Fruit fly (Drosophila melanogaster) whole organism, prepupa: ENCODE results near the gene piwi.

Source experiments
- Blimp-1 ChIP-seq: fragments of 200-800 bp; sonication (Bioruptor generic); optimal IDR thresholded peaks from 3 replicates; lab custom pipeline; 2017; ENCODE audit warnings: missing biosample characterization, missing genetic modification characterization, mild to moderate bottlenecking, moderate library complexity, missing genetic modification reagents
- CG10669 ChIP-seq: fragments of 200-800 bp; sonication (Bioruptor generic); optimal IDR thresholded peaks from 3 replicates; lab custom pipeline; 2018; ENCODE audit warnings: missing biosample characterization, mild to moderate bottlenecking, missing genetic modification characterization, moderate library complexity
- CG11762 ChIP-seq: fragments of 200-800 bp; sonication (Bioruptor generic); optimal IDR thresholded peaks from 3 replicates; lab custom pipeline; 2016; ENCODE audit warnings: missing biosample characterization, missing genetic modification characterization; ENCODE audit not compliant: insufficient read depth
- CG11902 ChIP-seq: fragments of 200-800 bp; sonication (Bioruptor generic); optimal IDR thresholded peaks from 3 replicates; lab custom pipeline; 2016; ENCODE audit warnings: missing biosample characterization, missing genetic modification characterization
- CG16779 ChIP-seq: fragments of 200-800 bp; sonication (Bioruptor generic); optimal IDR thresholded peaks from 3 replicates; lab custom pipeline; 2017; ENCODE audit warnings: missing biosample characterization, mild to moderate bottlenecking, missing genetic modification characterization
- CG3032 ChIP-seq: fragments of 200-800 bp; optimal IDR thresholded peaks from 2 replicates; lab custom pipeline; 2019; ENCODE audit warnings: missing biosample characterization, mild to moderate bottlenecking, missing genetic modification characterization, moderate library complexity
- CG31627 ChIP-seq: fragments of 200-800 bp; sonication (Bioruptor generic); optimal IDR thresholded peaks from 3 replicates; lab custom pipeline; 2016; ENCODE audit warnings: missing biosample characterization, missing genetic modification characterization
- CG34406 ChIP-seq: fragments of 200-800 bp; sonication (Bioruptor generic); optimal IDR thresholded peaks from 3 replicates; lab custom pipeline; 2016; ENCODE audit warnings: missing biosample characterization, missing genetic modification characterization
- CG3919 ChIP-seq: fragments of 200-800 bp; sonication (Bioruptor generic); optimal IDR thresholded peaks from 3 replicates; lab custom pipeline; 2016; ENCODE audit warnings: missing biosample characterization, missing genetic modification characterization
- CG4318 ChIP-seq: fragments of 200-800 bp; sonication (Bioruptor generic); optimal IDR thresholded peaks from 3 replicates; lab custom pipeline; 2017; ENCODE audit warnings: missing biosample characterization, mild to moderate bottlenecking, missing genetic modification characterization
- CG6163 ChIP-seq: fragments of 200-800 bp; sonication (Bioruptor generic); IDR thresholded peaks from 3 replicates; pipeline ENCODE4 v1.3.6; 2022; ENCODE audit warnings: missing biosample characterization, missing genetic modification characterization
- CG6276 ChIP-seq: fragments of 200-800 bp; sonication (Bioruptor generic); optimal IDR thresholded peaks from 2 replicates; lab custom pipeline; 2017; ENCODE audit warnings: missing biosample characterization, mild to moderate bottlenecking, missing genetic modification characterization
- CG6792 ChIP-seq: fragments of 200-800 bp; sonication (Bioruptor generic); optimal IDR thresholded peaks from 3 replicates; lab custom pipeline; 2016; ENCODE audit warnings: missing biosample characterization, missing genetic modification characterization
- CG6808 ChIP-seq: fragments of 200-800 bp; sonication (Bioruptor generic); optimal IDR thresholded peaks from 3 replicates; lab custom pipeline; 2017; ENCODE audit warnings: missing biosample characterization, missing genetic modification characterization, mild to moderate bottlenecking, moderate library complexity, missing genetic modification reagents
- CG6854 ChIP-seq: fragments of 200-800 bp; sonication (Bioruptor generic); optimal IDR thresholded peaks from 2 replicates; lab custom pipeline; 2017; ENCODE audit warnings: missing biosample characterization, mild to moderate bottlenecking, missing genetic modification characterization
- CG7368 ChIP-seq: fragments of 200-800 bp; sonication (Bioruptor generic); optimal IDR thresholded peaks from 3 replicates; lab custom pipeline; 2016; ENCODE audit warnings: missing biosample characterization, missing genetic modification characterization
- CG8119 ChIP-seq: fragments of 200-800 bp; sonication (Bioruptor generic); IDR thresholded peaks from 3 replicates; pipeline ENCODE4 v1.3.6; 2022; ENCODE audit warnings: missing biosample characterization, missing genetic modification characterization
- CG8319 ChIP-seq: fragments of 200-800 bp; sonication (Bioruptor generic); optimal IDR thresholded peaks from 3 replicates; lab custom pipeline; 2016; ENCODE audit warnings: missing biosample characterization, missing genetic modification characterization
- CG8632 ChIP-seq: fragments of 200-800 bp; sonication (Bioruptor generic); optimal IDR thresholded peaks from 3 replicates; lab custom pipeline; 2016; ENCODE audit warnings: missing biosample characterization, missing genetic modification characterization
- CG9139 ChIP-seq: fragments of 200-800 bp; sonication (Bioruptor generic); optimal IDR thresholded peaks from 3 replicates; lab custom pipeline; 2017; ENCODE audit warnings: missing biosample characterization, mild to moderate bottlenecking, missing genetic modification characterization
- Eip75B ChIP-seq: fragments of 200-800 bp; sonication (Bioruptor generic); optimal IDR thresholded peaks from 3 replicates; lab custom pipeline; 2016; ENCODE audit warnings: missing biosample characterization, missing genetic modification characterization
- Eip78C ChIP-seq: fragments of 200-800 bp; sonication (Bioruptor generic); peaks from one replicate; lab custom pipeline; 2016; ENCODE audit warnings: missing biosample characterization, missing genetic modification characterization
- Eip93F ChIP-seq: fragments of 200-800 bp; sonication (Bioruptor generic); optimal IDR thresholded peaks from 2 replicates; lab custom pipeline; 2016; ENCODE audit warnings: missing biosample characterization, mild to moderate bottlenecking, missing genetic modification characterization
- Ets96B ChIP-seq: fragments of 200-800 bp; optimal IDR thresholded peaks from 2 replicates; lab custom pipeline; 2019; ENCODE audit warnings: missing biosample characterization, mild to moderate bottlenecking, missing genetic modification characterization, moderate library complexity
- Gug ChIP-seq: fragments of 200-800 bp; sonication (Bioruptor generic); IDR thresholded peaks from 2 replicates; pipeline ENCODE4 v1.3.6; 2022; ENCODE audit warnings: missing biosample characterization, missing genetic modification characterization
- Hr38 ChIP-seq: sonication (Bioruptor generic); optimal IDR thresholded peaks from 2 replicates; lab custom pipeline; 2016; ENCODE audit warnings: missing biosample characterization, missing genetic modification characterization
- Hr4 ChIP-seq: fragments of 200-800 bp; sonication (Bioruptor generic); optimal IDR thresholded peaks from 3 replicates; lab custom pipeline; 2016; ENCODE audit warnings: missing biosample characterization, missing genetic modification characterization
- Lpt ChIP-seq: fragments of 200-800 bp; sonication (Bioruptor generic); optimal IDR thresholded peaks from 3 replicates; lab custom pipeline; 2016; ENCODE audit warnings: missing biosample characterization, missing genetic modification characterization
- Met ChIP-seq: fragments of 200-800 bp; sonication (Bioruptor generic); optimal IDR thresholded peaks from 3 replicates; lab custom pipeline; 2016; ENCODE audit warnings: missing biosample characterization, missing genetic modification characterization
- OdsH ChIP-seq: fragments of 200-800 bp; sonication (Bioruptor generic); optimal IDR thresholded peaks from 3 replicates; lab custom pipeline; 2016; ENCODE audit warnings: missing biosample characterization, missing genetic modification characterization
- Smox ChIP-seq: fragments of 200-800 bp; sonication (Bioruptor generic); optimal IDR thresholded peaks from 3 replicates; lab custom pipeline; 2016; ENCODE audit warnings: missing biosample characterization, missing genetic modification characterization
- achi ChIP-seq: fragments of 200-800 bp; sonication (Bioruptor generic); optimal IDR thresholded peaks from 3 replicates; lab custom pipeline; 2016; ENCODE audit warnings: missing biosample characterization, missing genetic modification characterization
- acj6 ChIP-seq: fragments of 200-800 bp; sonication (Bioruptor generic); optimal IDR thresholded peaks from 3 replicates; lab custom pipeline; 2016; ENCODE audit warnings: missing biosample characterization, missing genetic modification characterization
- cyc ChIP-seq: fragments of 200-800 bp; sonication (Bioruptor generic); optimal IDR thresholded peaks from 3 replicates; lab custom pipeline; 2016; ENCODE audit warnings: missing biosample characterization, missing genetic modification characterization
- dac ChIP-seq: fragments of 200-800 bp; sonication (Bioruptor generic); optimal IDR thresholded peaks from 2 replicates; lab custom pipeline; 2017; ENCODE audit warnings: missing biosample characterization, mild to moderate bottlenecking, missing genetic modification characterization
- eg ChIP-seq: fragments of 200-800 bp; sonication (Bioruptor generic); IDR thresholded peaks from 3 replicates; pipeline ENCODE4 v1.3.6; 2022; ENCODE audit warnings: missing biosample characterization, missing genetic modification characterization
- esn ChIP-seq: fragments of 200-800 bp; sonication (Bioruptor generic); optimal IDR thresholded peaks from 2 replicates; lab custom pipeline; 2016; ENCODE audit warnings: missing biosample characterization, mild to moderate bottlenecking, missing genetic modification characterization, moderate library complexity
- fd59A ChIP-seq: fragments of 200-800 bp; sonication (Bioruptor generic); optimal IDR thresholded peaks from 2 replicates; lab custom pipeline; 2017; ENCODE audit warnings: missing biosample characterization, mild to moderate bottlenecking, missing genetic modification characterization, missing genetic modification reagents
- fkh ChIP-seq: fragments of 200-800 bp; sonication (Bioruptor generic); optimal IDR thresholded peaks from 3 replicates; lab custom pipeline; 2017; ENCODE audit warnings: missing biosample characterization, mild to moderate bottlenecking, missing genetic modification characterization, moderate library complexity
- lz ChIP-seq: fragments of 200-800 bp; sonication (Bioruptor generic); optimal IDR thresholded peaks from 3 replicates; lab custom pipeline; 2016; ENCODE audit warnings: missing biosample characterization, missing genetic modification characterization
- pdm3 ChIP-seq: fragments of 200-800 bp; sonication (Bioruptor generic); optimal IDR thresholded peaks from 3 replicates; lab custom pipeline; 2016; ENCODE audit warnings: missing biosample characterization, missing genetic modification characterization
- salr ChIP-seq, 2 experiments: fragments of 200-800 bp; sonication (Bioruptor generic); optimal IDR thresholded peaks; 3 replicates each; lab custom pipeline; 2016 to 2018; ENCODE audit warnings: missing biosample characterization in 2 of 2, missing genetic modification characterization in 2 of 2, mild to moderate bottlenecking in 1 of 2
- svp ChIP-seq: fragments of 200-800 bp; sonication (Bioruptor generic); peaks from one replicate; lab custom pipeline; 2016; ENCODE audit warnings: missing biosample characterization, missing genetic modification characterization
- vri ChIP-seq: fragments of 200-800 bp; sonication (Bioruptor generic); optimal IDR thresholded peaks from 3 replicates; lab custom pipeline; 2016; ENCODE audit warnings: missing biosample characterization, mild to moderate bottlenecking, missing genetic modification characterization

piwi gene

dm6 chr2L:11014671-11015070 is 27.5 kb upstream of the piwi start (continued):
- peak; percentile 40 for TF ChIP-seq CG6792 (GFP tag; lab: Kevin White, UChicago)
- peak; percentile 39 for TF ChIP-seq CG3032
- peak; percentile 62 for TF ChIP-seq esn (GFP tag; lab: Kevin White, UChicago)
- peak; percentile 20; the same call in 1 of the 3 replicates for TF ChIP-seq CG6163 (GFP tag; lab: Robert Waterston, UW)
- peak; percentile 66 for TF ChIP-seq achi (GFP tag; lab: Kevin White, UChicago)
- TF ChIP-seq fkh: no peak
- TF ChIP-seq CG7368 (GFP tag; lab: Kevin White, UChicago): no peak
- TF ChIP-seq CG8319 (GFP tag; lab: Kevin White, UChicago): no peak
- no peak for TF ChIP-seq Smox
- TF ChIP-seq CG10669 (GFP tag; lab: Kevin White, UChicago): peak; percentile 32
- peak; percentile 41 for TF ChIP-seq CG8632 (GFP tag; lab: Kevin White, UChicago)
- peak; percentile 37 for TF ChIP-seq Lpt (GFP tag; lab: Kevin White, UChicago)
- TF ChIP-seq vri (GFP tag; lab: Kevin White, UChicago): no peak
- TF ChIP-seq acj6 (GFP tag; lab: Kevin White, UChicago): peak; percentile 60
- no peak for TF ChIP-seq CG6854 (GFP tag; lab: Kevin White, UChicago)
- TF ChIP-seq CG6276: no peak
- no peak for TF ChIP-seq CG31627 (GFP tag; lab: Kevin White, UChicago)
- TF ChIP-seq Eip93F (GFP tag; lab: Kevin White, UChicago): no peak
- TF ChIP-seq Ets96B (tag; lab: Kevin White, UChicago): peak; percentile 58
- TF ChIP-seq Hr4: peak; percentile 51
- peak; percentile 49 for TF ChIP-seq OdsH (GFP tag; lab: Kevin White, UChicago)
- no peak for TF ChIP-seq CG11762 (GFP tag; lab: Kevin White, UChicago)
- TF ChIP-seq, all 60 proteins: peak for 27

- TF ChIP-seq fd59A (GFP tag; lab: Kevin White, UChicago) (no peak), CG3032 (no peak), Hr38 (GFP tag; lab: Kevin White, UChicago) (no peak), Met (no peak), CG6792 (GFP tag; lab: Kevin White, UChicago) (no peak), Ets96B (tag; lab: Kevin White, UChicago) (no peak), cyc (GFP tag; lab: Kevin White, UChicago) (no peak), CG16779 (tag; lab: Kevin White, UChicago) (no peak), pdm3 (GFP tag; lab: Kevin White, UChicago) (no peak), Eip78C (no peak), Eip75B (GFP tag; lab: Kevin White, UChicago) (no peak)
These were observed 26.9 kb upstream of the piwi start for dm6 chr2L:11014018-11014611.

dm6 chr2L:11010999-11011398 is 23.8 kb upstream of the piwi start, which contains the start of the genes Art8 and dUTPase:
Art8 (minus strand) TSS chr2L:11011086.
dUTPase (plus strand) TSS chr2L:11011312.
- TF ChIP-seq Hr38 (GFP tag; lab: Kevin White, UChicago) (no peak), CG3919 (GFP tag; lab: Kevin White, UChicago) (peak; percentile 62), CG8319 (GFP tag; lab: Kevin White, UChicago) (peak; percentile 19), CG6792 (GFP tag; lab: Kevin White, UChicago) (peak; percentile 51), eg (GFP tag; lab: Robert Waterston, UW) (peak; percentile 40; the same call in 1 of the 3 replicates), acj6 (GFP tag; lab: Kevin White, UChicago) (peak; percentile 58), CG8119 (GFP tag; lab: Robert Waterston, UW) (0 out of 3 replicates have a peak, but pooled peaks have one; percentile 29), Ets96B (tag; lab: Kevin White, UChicago) (peak; percentile 56), svp (GFP tag; lab: Kevin White, UChicago) (no peak), CG4318 (no peak), lz (GFP tag; lab: Kevin White, UChicago) (peak; percentile 58), dac (GFP tag; lab: Kevin White, UChicago) (no peak), achi (GFP tag; lab: Kevin White, UChicago) (peak; percentile 60), Blimp-1 (no peak), CG31627 (GFP tag; lab: Kevin White, UChicago) (peak; percentile 44), Eip93F (GFP tag; lab: Kevin White, UChicago) (peak; percentile 53), CG34406 (GFP tag; lab: Kevin White, UChicago) (peak; percentile 40), CG3032 (peak; percentile 63), Smox (no peak), Gug (GFP tag; lab: Robert Waterston, UW) (no peak), Eip75B (GFP tag; lab: Kevin White, UChicago) (no peak), CG11762 (GFP tag; lab: Kevin White, UChicago) (peak; percentile 39), esn (GFP tag; lab: Kevin White, UChicago) (peak; percentile 73), cyc (GFP tag; lab: Kevin White, UChicago) (peak; percentile 60), salr (GFP tag; optimal IDR thresholded peaks at IDR 0.05; lab: Kevin White, UChicago) (no peak), CG9139 (GFP tag; lab: Kevin White, UChicago) (no peak), CG6163 (GFP tag; lab: Robert Waterston, UW) (0 out of 3 replicates have a peak, but pooled peaks have one; percentile 19), OdsH (GFP tag; lab: Kevin White, UChicago) (peak; percentile 65), CG11902 (GFP tag; lab: Kevin White, UChicago) (peak; percentile 19), fkh (no peak), CG10669 (GFP tag; lab: Kevin White, UChicago) (peak; percentile 38), CG7368 (GFP tag; lab: Kevin White, UChicago) (no peak), CG6808 (GFP tag; lab: Kevin White, UChicago) (no peak)
